Fruit fly (Drosophila melanogaster): ENCODE results near the gene Unc-76.

dm6 chrX:2080367-2080927, at the start of gene Unc-76, which contains the start of gene CG16903:
- no peak for TF ChIP-seq psq (optimal IDR thresholded peaks at IDR 0.05)
- TF ChIP-seq ttk (optimal IDR thresholded peaks at IDR 0.05), result no peak
- TF ChIP-seq h (optimal IDR thresholded peaks at IDR 0.05), result no peak
- TF ChIP-seq insv (optimal IDR thresholded peaks at IDR 0.05), result no peak
- TF ChIP-seq Sin3A (optimal IDR thresholded peaks at IDR 0.05), result no peak
- no peak for TF ChIP-seq Myc (optimal IDR thresholded peaks at IDR 0.05)
